Worm (Caenorhabditis elegans) whole organism, midembryonic: ENCODE measurements around the gene srw-85.

Experiments used
- T22C8.4 ChIP-seq: fragments of 200-800 bp; sonication (Bioruptor generic); IDR thresholded peaks from 2 replicates; pipeline ENCODE4 v1.3.6; 2022; ENCODE audit warnings: missing genetic modification characterization, missing compliant biosample characterization
- cog-1 ChIP-seq: sonication (generic microtip); optimal IDR thresholded peaks from 2 replicates; lab custom pipeline; 2016; ENCODE audit warnings: missing genetic modification characterization, missing compliant biosample characterization
- flt-1 ChIP-seq: fragments of 200-800 bp; sonication (Bioruptor generic); IDR thresholded peaks from 2 replicates; pipeline ENCODE4 v1.3.6; 2022; ENCODE audit warnings: missing genetic modification characterization, missing compliant biosample characterization
- klf-2 ChIP-seq: fragments of 200-800 bp; sonication (Bioruptor generic); conservative IDR thresholded peaks from 2 replicates; pipeline ENCODE4 v1.3.6; 2022; ENCODE audit warnings: missing genetic modification reagents, missing genetic modification characterization, missing compliant biosample characterization
- med-1 ChIP-seq: sonication (generic microtip); optimal IDR thresholded peaks from 2 replicates; lab custom pipeline; 2017; ENCODE audit warnings: missing genetic modification characterization, mild to moderate bottlenecking, missing compliant biosample characterization, antibody characterized with exemption, missing genetic modification reagents; ENCODE audit not compliant: insufficient read depth
- ref-1 ChIP-seq: fragments of 200-800 bp; sonication (Bioruptor generic); conservative IDR thresholded peaks from 2 replicates; pipeline ENCODE4 v1.3.6; 2022; ENCODE audit warnings: missing genetic modification reagents, missing genetic modification characterization, missing compliant biosample characterization
- tab-1 ChIP-seq: fragments of 200-800 bp; sonication (Bioruptor generic); IDR thresholded peaks from 2 replicates; pipeline ENCODE4 v1.3.6; 2022; ENCODE audit warnings: missing genetic modification characterization, missing compliant biosample characterization
- ztf-23 ChIP-seq: fragments of 200-800 bp; sonication (Bioruptor generic); IDR thresholded peaks from 2 replicates; pipeline ENCODE4 v1.3.6; 2022; ENCODE audit warnings: missing genetic modification reagents, missing genetic modification characterization, missing compliant biosample characterization
- ztf-29 ChIP-seq: fragments of 200-800 bp; sonication (Bioruptor generic); IDR thresholded peaks from 2 replicates; pipeline ENCODE4 v1.3.6; 2022; ENCODE audit warnings: missing genetic modification reagents, missing genetic modification characterization, missing compliant biosample characterization

srw-85 gene

DNA sequence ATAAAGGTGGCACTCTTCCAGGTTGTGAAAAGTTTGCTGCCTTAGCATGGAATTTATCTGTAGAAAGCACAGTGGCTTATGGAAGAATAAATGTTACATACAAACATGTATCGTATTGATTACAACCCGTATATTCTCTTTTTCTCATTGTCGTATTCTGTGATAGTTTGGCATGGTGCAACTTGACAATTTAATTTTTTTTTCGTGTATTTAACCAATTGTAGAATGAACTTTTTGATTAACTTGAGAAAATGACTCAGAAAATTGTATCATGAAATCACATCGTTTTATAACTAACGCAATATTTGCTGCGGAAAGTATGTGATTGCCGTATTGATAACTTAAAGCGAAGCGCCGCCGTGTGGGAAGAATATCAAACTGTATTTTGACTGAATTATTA is 26.2 kb upstream of the srw-85 start, which contains the start of gene Y43F8B.24:
TSS of gene Y43F8B.24 (plus strand) at position 301 of the 400 bp plus-strand sequence.
- TF ChIP-seq cog-1 (no peak), med-1 (GFP tag; lab: Kevin White, UChicago) (no peak), klf-2 (no peak), ztf-23 (no peak), ztf-29 (GFP tag; lab: Robert Waterston, UW) (no peak), tab-1 (GFP tag; lab: Robert Waterston, UW) (no peak), T22C8.4 (GFP tag; lab: Robert Waterston, UW) (no peak)

DNA sequence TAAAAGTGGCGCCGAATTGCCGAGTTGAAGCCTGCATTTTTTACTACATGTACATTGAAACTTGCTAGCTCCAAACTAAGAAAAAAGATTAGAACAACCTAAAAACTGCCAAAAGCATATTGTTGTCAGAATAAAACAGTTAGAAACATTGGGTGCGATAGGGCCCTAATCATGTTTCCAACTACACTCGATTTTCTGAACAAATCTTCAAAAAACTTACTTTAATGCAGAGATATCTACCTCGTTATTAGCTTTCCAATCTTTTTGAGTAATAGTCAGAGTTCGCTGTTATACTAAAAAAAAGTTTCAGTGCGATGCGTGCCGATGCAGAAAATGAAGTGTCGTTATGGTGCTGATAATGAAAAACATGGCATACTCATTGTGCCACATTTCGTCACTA is 24.7 kb upstream of the srw-85 start, which contains the start of the genes Y43F8B.13 and Y43F8B.14:
TSS of gene Y43F8B.13 (plus strand) at position 301 of the 400 bp plus-strand sequence.
TSS of gene Y43F8B.14 (minus strand) at position 322 of the 400 bp plus-strand sequence.
- TF ChIP-seq med-1 (GFP tag; lab: Kevin White, UChicago) (no peak), tab-1 (GFP tag; lab: Robert Waterston, UW) (no peak), ref-1 (GFP tag; lab: Robert Waterston, UW) (no peak), flt-1 (GFP tag; lab: Robert Waterston, UW) (no peak), cog-1 (no peak), T22C8.4 (GFP tag; lab: Robert Waterston, UW) (no peak), ztf-29 (GFP tag; lab: Robert Waterston, UW) (no peak), klf-2 (no peak), ztf-23 (no peak)

DNA sequence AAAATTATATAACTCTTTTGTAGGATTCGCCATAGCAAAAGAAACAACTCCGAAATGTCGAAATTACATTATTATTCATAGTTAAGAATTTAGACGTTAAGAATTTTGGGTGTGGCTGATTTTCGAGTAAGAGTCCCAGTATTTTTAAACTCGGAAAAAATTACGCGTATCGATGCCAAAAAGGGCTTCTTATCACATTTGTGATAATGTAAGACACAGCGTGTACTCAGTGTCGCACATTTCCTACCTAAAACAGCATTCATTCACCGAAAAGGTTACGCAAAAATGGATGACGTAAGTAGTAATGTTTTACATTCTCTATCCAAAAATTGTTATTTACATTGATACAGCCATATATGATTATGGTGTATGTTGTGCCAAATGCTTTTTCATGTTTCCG is 18.6 kb upstream of the srw-85 start, which contains the start of gene M04C3.5:
TSS of gene M04C3.5 (plus strand) at position 190 of the 400 bp plus-strand sequence.
- no peak for TF ChIP-seq ref-1 (GFP tag; lab: Robert Waterston, UW)
- no peak for TF ChIP-seq med-1 (GFP tag; lab: Kevin White, UChicago)

DNA sequence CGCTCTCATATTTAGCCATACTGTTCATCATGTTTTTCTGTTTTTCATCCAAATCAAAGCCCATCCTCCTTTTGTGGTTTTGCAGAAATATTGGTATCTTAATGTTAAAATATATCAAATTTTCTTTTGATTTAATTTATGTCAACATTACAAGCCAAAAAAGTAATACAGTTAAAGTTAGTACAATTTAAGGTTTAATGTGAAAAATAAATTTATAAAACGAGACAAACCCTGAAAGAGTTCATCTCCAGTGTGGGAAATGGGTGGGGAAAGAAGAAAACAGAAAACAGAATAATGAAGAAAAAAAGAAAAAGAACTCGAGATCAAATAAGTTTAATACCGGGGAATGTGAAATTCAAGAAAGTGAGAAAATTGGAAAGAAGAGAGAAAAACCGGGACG is 17.9 kb upstream of the srw-85 start, which contains the start of gene M04C3.2:
TSS of gene M04C3.2 (minus strand) at position 101 of the 400 bp plus-strand sequence.
- no peak for TF ChIP-seq flt-1 (GFP tag; lab: Robert Waterston, UW)
- TF ChIP-seq klf-2, result no peak
- TF ChIP-seq ztf-23, result no peak
- no peak for TF ChIP-seq ztf-29 (GFP tag; lab: Robert Waterston, UW)

DNA sequence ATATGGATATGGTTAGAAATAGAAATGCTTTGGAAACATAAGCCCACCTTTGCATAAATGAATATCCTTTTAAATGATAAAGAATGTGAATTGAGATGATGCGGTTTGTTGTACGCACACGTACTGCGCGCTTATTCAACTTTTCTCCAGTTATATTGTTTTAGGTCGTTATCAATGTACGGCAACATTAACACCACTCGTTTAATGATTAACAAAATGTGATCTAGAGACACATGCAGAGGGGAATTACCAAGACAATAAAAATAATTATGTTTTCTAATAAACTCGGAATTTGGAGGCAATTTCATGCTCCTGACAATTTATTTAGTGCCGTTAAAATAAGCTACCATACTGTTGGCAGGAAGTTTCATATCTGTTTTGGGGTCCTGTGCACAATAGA is 14.5 kb upstream of the srw-85 start, which contains the start of gene M04C3.1:
TSS of gene M04C3.1 (minus strand) at position 164 of the 400 bp plus-strand sequence.
- TF ChIP-seq med-1 (GFP tag; lab: Kevin White, UChicago) (no peak), cog-1 (no peak), tab-1 (GFP tag; lab: Robert Waterston, UW) (no peak), flt-1 (GFP tag; lab: Robert Waterston, UW) (no peak), ztf-23 (no peak), ztf-29 (GFP tag; lab: Robert Waterston, UW) (no peak), klf-2 (no peak), T22C8.4 (GFP tag; lab: Robert Waterston, UW) (no peak), ref-1 (GFP tag; lab: Robert Waterston, UW) (no peak)

DNA sequence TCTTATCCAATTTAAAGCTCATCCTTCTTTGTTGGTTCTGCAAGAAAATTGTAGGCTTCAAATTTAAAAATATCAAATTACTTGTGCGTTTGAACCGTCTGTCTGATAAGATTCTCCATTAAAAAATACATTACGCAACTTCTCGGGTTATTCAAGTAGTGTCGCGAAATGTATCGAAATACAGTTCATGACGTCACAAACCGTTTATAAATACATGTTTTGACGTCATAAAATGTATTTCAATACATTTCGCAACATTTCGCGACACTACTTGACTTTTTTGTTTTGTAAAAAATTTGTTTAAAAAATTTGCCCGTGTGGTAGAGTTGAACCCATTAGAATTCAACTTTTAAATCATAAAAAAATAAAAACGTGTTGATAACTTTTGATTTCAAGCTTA is 12.7 kb upstream of the srw-85 start:
- TF ChIP-seq med-1 (GFP tag; lab: Kevin White, UChicago) (no peak), klf-2 (no peak), ztf-23 (no peak), ztf-29 (GFP tag; lab: Robert Waterston, UW) (no peak), cog-1 (no peak), T22C8.4 (GFP tag; lab: Robert Waterston, UW) (no peak), ref-1 (GFP tag; lab: Robert Waterston, UW) (no peak), flt-1 (GFP tag; lab: Robert Waterston, UW) (no peak), tab-1 (GFP tag; lab: Robert Waterston, UW) (no peak)

DNA sequence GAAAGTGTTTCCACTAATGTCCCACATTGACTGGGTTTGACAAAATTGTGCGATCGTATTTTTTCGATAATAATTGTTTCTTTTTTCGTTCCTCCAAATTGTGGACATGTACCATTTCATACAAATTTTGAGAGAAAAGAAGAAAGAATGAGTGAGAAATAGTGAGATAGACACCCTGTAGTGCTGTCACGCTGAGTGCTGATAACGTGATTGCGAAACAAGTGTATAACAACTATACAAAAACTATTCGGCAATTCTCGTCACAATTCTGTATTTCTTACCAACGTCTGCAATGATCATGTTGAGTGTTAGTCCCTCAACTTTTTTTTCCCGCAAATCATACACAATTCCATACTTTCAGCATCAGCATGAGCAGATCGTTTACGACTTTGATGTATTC is 5.4 kb upstream of the srw-85 start, which contains the start of gene C25F9.14:
TSS of gene C25F9.14 (plus strand) at position 178 of the 400 bp plus-strand sequence.
- TF ChIP-seq ztf-23 (no peak), T22C8.4 (GFP tag; lab: Robert Waterston, UW) (no peak), med-1 (GFP tag; lab: Kevin White, UChicago) (no peak), ref-1 (GFP tag; lab: Robert Waterston, UW) (no peak), klf-2 (no peak), tab-1 (GFP tag; lab: Robert Waterston, UW) (no peak), ztf-29 (GFP tag; lab: Robert Waterston, UW) (no peak), cog-1 (no peak), flt-1 (GFP tag; lab: Robert Waterston, UW) (no peak)

DNA sequence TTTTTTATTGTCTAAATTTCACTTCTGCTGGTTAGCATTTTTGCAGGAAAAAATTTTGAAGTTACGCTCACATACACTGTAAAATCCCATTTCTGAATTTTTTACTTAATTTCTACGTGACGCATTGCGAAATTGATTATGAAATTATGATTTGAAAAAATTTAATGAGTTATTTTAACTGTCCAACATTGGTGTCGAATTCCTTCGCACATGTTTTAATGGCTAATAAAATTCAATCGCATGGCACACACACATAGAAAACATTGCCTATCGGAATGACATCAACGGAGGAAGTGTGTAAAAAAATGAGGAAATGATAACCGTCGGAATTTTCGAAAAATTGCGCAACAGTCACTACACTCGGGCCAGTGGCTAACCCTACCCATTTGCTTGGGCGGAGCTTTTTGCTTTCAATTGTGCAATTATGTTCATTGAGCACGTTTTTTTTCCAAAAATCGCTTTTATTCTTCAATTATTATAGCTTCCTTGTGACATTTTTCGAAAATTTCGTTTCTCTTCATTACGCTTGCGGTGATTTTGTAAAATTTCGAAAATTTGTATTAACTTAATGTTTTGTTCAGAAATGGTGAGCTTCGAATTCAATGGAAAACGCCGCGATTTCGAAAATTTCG is 3.0 kb upstream of the srw-85 start, which contains the start of gene C25F9.16:
TSS of gene C25F9.16 (plus strand) at position 582 of the 632 bp plus-strand sequence.
- TF ChIP-seq ref-1 (GFP tag; lab: Robert Waterston, UW) (no peak), flt-1 (GFP tag; lab: Robert Waterston, UW) (no peak), T22C8.4 (GFP tag; lab: Robert Waterston, UW) (no peak), klf-2 (no peak), ztf-29 (GFP tag; lab: Robert Waterston, UW) (no peak), tab-1 (GFP tag; lab: Robert Waterston, UW) (no peak), ztf-23 (no peak), cog-1 (no peak), med-1 (GFP tag; lab: Kevin White, UChicago) (no peak)

DNA sequence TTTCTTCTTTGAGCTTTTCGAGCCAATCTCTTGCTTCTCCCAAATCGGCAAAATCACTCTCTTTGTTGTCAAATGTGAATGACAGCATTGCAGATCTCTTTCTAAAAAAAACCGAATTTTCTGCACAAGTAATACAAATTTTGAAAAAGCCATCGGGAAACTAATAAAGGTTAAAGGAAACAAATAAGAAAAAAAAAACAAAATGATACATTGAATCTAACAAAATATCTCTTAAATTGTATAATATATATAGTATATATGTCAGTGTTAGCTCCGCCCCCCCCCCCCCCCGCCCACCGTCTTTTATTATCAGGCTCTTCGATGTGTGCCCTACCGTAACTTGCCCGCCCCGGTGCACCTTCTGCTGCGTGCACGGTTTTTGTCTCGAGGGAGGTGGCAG is 2.0 kb upstream of the srw-85 start, which contains the start of gene C25F9.11:
TSS of gene C25F9.11 (minus strand) at position 101 of the 400 bp plus-strand sequence.
- no peak for TF ChIP-seq ztf-29 (GFP tag; lab: Robert Waterston, UW)
- no peak for TF ChIP-seq cog-1
- no peak for TF ChIP-seq T22C8.4 (GFP tag; lab: Robert Waterston, UW)
- no peak for TF ChIP-seq ref-1 (GFP tag; lab: Robert Waterston, UW)
- no peak for TF ChIP-seq med-1 (GFP tag; lab: Kevin White, UChicago)
- TF ChIP-seq ztf-23, result no peak
- TF ChIP-seq flt-1 (GFP tag; lab: Robert Waterston, UW), result no peak
- TF ChIP-seq klf-2, result no peak
- no peak for TF ChIP-seq tab-1 (GFP tag; lab: Robert Waterston, UW)
